Worm (Caenorhabditis elegans) whole organism, late embryonic: ENCODE data around the gene his-63.
"Not testable (repeated sequence)": the region's sequence is repeated elsewhere in the genome, so short reads cannot be mapped to it uniquely, and the experiment has no call there.

Experiments
- ama-1 ChIP-seq: fragments of 150-350 bp; optimal IDR thresholded peaks from 2 replicates; lab custom pipeline; 2014
- fax-1 ChIP-seq: sonication (generic microtip); optimal IDR thresholded peaks from 2 replicates; lab custom pipeline; 2016; ENCODE audit warnings: missing genotype, missing genetic modification characterization, missing compliant biosample characterization
- fkh-10 ChIP-seq: fragments of 150-350 bp; optimal IDR thresholded peaks from 2 replicates; lab custom pipeline; 2014; ENCODE audit warnings: missing biosample characterization, missing genetic modification reagents, missing genetic modification characterization
- hlh-30 ChIP-seq: sonication (generic microtip); optimal IDR thresholded peaks from 2 replicates; lab custom pipeline; 2017; ENCODE audit warnings: antibody characterized with exemption, missing genetic modification characterization, missing compliant biosample characterization; ENCODE audit not compliant: insufficient read depth
- hlh-8 ChIP-seq: sonication (generic microtip); optimal IDR thresholded peaks from 2 replicates; lab custom pipeline; 2016; ENCODE audit warnings: missing genotype, missing genetic modification characterization, missing compliant biosample characterization
- nhr-232 ChIP-seq: sonication (generic microtip); optimal IDR thresholded peaks from 2 replicates; lab custom pipeline; 2016; ENCODE audit warnings: missing genetic modification characterization, missing compliant biosample characterization
- pax-1 ChIP-seq: fragments of 150-350 bp; optimal IDR thresholded peaks from 2 replicates; lab custom pipeline; 2014; ENCODE audit warnings: missing biosample characterization, missing genetic modification characterization
- pha-4 ChIP-seq: fragments of 150-350 bp; optimal IDR thresholded peaks from 2 replicates; lab custom pipeline; 2018; ENCODE audit warnings: missing biosample characterization, missing genetic modification reagents, missing genetic modification characterization
- sdc-2 ChIP-seq: sonication (generic microtip); optimal IDR thresholded peaks from 2 replicates; lab custom pipeline; 2016; ENCODE audit warnings: missing genotype, missing genetic modification characterization, missing compliant biosample characterization
- sox-4 ChIP-seq: sonication (generic microtip); optimal IDR thresholded peaks from 2 replicates; lab custom pipeline; 2017; ENCODE audit warnings: mild to moderate bottlenecking, missing genetic modification characterization, inconsistent platforms, missing compliant biosample characterization
- syd-9 ChIP-seq: sonication (generic microtip); optimal IDR thresholded peaks from 2 replicates; lab custom pipeline; 2016; ENCODE audit warnings: mild to moderate bottlenecking, missing genetic modification characterization, moderate library complexity, missing compliant biosample characterization
- tbx-2 ChIP-seq: sonication (generic microtip); optimal IDR thresholded peaks from 2 replicates; lab custom pipeline; 2016; ENCODE audit warnings: missing genetic modification characterization, missing compliant biosample characterization

- not testable (repeated sequence) for TF ChIP-seq fkh-10 (GFP tag; lab: Kevin White, UChicago); pha-4; sdc-2; syd-9 (tag; lab: Kevin White, UChicago); sox-4; ama-1 (lab: Kevin White, UChicago); tbx-2; hlh-8; fax-1; hlh-30 (tag; lab: Kevin White, UChicago); pax-1 (tag; lab: Kevin White, UChicago); nhr-232
Observed at ce11 chrIV:11398267-11398825, 8.3 kb downstream of the his-63 start, which contains the start of gene dsl-6.
